Worm (Caenorhabditis elegans): ENCODE data around the gene chhy-1.

chhy-1 gene

DNA sequence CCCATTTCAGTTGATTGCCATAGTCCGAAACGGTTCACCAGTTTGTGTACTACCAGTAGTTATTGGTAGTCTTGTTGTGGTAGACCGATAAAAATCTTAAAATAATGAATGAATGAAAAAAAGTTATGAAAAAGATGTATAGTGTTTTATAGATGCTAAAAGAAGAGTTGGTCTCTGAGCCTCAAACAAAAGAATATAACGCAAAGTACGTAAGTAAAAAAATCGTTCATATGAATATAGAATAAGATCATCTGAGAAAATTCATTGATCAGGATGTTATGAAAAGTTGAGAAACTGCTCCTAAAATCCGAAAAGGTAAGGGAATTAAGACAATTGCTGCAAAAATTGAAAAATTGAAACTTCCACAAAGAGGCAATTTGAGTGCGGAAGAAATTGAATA, at the start of gene chhy-1:
TSS of gene chhy-1 (minus strand) at position 101 of the 400 bp plus-strand sequence.
- no peak for TF ChIP-seq unc-62 (GFP tag; optimal IDR thresholded peaks at IDR 0.05)

ce11 chrII:8664533-8664932, 47.1 kb upstream of the chhy-1 start, which contains the start of gene etc-1:
Gene etc-1, plus strand, starts transcription at chrII:8664833.
- no peak for TF ChIP-seq unc-62 (GFP tag; optimal IDR thresholded peaks at IDR 0.05)

- no peak for TF ChIP-seq unc-62 (GFP tag; optimal IDR thresholded peaks at IDR 0.05)
Measured at ce11 chrII:8661539-8661938, 44.1 kb upstream of the chhy-1 start, which contains the start of the genes piga-1 and eif-2Bepsilon. Gene piga-1, minus strand, starts transcription at chrII:8661712. Gene eif-2Bepsilon, plus strand, starts transcription at chrII:8661869.

- TF ChIP-seq unc-62 (GFP tag; optimal IDR thresholded peaks at IDR 0.05), result no peak
Measured at ce11 chrII:8658835-8659234, 41.4 kb upstream of the chhy-1 start, which contains the start of gene atg-10. Gene atg-10, plus strand, starts transcription at chrII:8659135.

DNA sequence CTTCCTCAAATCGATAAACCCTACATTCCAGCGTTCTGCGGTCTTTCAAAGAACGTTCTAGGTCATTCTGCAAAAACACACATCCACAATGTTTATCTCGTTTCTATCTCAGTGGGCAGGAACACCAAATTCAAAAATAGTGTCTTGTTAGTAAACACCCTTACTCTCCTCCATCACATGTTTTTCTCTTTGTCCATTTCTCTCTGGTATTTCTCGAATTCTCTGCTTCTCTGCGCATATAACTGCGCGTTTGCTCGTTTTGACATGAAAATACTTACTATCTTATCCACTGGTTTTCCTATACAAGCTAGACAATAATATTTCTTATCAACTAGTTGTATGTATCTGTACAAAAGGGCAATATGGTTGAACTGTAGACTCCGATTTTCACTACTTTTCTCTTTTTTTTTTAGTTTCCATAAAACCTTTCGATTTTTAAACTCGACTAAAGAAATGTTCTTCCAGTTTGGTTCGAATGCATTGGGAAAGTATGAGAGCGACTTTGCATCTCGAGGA, 33.3 kb upstream of the chhy-1 start, which contains the start of gene pyr-1:
TSS of gene pyr-1 (plus strand) at position 466 of the 516 bp plus-strand sequence.
- no peak for TF ChIP-seq unc-62 (GFP tag; optimal IDR thresholded peaks at IDR 0.05)

ce11 chrII:8648843-8649242, 31.4 kb upstream of the chhy-1 start:
- no peak for TF ChIP-seq unc-62 (GFP tag; optimal IDR thresholded peaks at IDR 0.05)

ce11 chrII:8646437-8646836, 29.0 kb upstream of the chhy-1 start:
- TF ChIP-seq unc-62 (GFP tag; optimal IDR thresholded peaks at IDR 0.05), result no peak

ce11 chrII:8643627-8644356, 26.4 kb upstream of the chhy-1 start:
- TF ChIP-seq unc-62 (GFP tag; optimal IDR thresholded peaks at IDR 0.05), result no peak

DNA sequence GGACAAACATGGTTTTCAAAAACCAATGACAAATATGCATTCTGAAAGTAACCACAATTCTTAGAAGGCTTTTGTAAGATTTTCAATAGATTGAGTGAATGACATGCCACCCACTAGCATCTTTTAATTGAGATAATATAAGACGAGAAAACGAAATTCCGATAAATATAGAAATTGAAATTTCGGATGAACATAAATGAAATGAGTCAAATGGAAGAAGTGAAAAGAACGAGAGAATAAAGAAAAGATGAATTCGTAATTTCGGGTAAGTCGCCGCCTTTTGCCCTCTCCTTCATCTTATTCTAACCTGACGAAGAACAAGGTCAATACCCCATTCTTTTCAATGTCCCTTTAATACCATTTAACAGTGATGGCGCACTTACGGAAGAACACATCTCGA, 25.0 kb upstream of the chhy-1 start:
- no peak for TF ChIP-seq unc-62 (GFP tag; optimal IDR thresholded peaks at IDR 0.05)

ce11 chrII:8641131-8641530, 23.7 kb upstream of the chhy-1 start, which contains the start of gene D2085.7:
Gene D2085.7, plus strand, starts transcription at chrII:8641381.
- no peak for TF ChIP-seq unc-62 (GFP tag; optimal IDR thresholded peaks at IDR 0.05)

- TF ChIP-seq unc-62 (GFP tag; optimal IDR thresholded peaks at IDR 0.05), result no peak
Measured at ce11 chrII:8640503-8640902, 23.1 kb upstream of the chhy-1 start.

DNA sequence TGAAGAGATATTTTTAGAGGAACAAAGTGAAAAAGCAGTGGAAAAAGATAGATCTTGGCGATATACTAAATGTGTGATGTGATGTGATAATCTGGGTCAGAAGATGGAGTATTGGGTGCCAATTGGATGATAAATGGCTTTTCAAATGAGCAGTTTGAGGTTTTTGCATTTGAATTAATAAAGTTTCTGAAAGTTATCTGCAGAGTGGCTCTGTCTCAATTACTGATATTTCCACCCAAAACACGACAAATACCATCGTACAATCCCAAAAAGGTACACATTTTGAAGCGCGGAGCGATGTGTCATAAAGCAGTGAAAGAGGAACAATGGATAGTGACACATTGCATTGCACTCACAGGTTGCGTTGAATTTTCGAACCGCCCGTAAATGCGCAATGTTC, 22.1 kb upstream of the chhy-1 start:
- TF ChIP-seq unc-62 (GFP tag; optimal IDR thresholded peaks at IDR 0.05), result no peak

DNA sequence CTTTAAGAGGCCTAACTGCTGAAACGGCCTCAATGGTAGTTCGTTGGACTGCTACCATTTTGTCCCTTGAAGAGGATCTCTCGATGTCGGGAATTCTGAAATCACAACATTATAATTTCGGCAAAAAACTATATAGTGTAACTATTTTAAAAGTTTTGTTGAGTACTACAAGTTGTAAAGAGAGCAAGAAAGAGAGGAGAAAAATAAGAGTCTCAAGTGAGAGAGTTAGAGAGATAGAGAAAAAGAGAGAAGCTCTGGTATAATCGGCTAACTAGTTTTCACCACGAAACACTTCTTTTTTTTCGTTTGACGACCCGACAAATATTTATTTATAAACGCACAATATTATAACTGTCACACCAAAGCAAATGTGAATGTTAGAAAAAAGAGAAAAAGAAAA, 20.2 kb upstream of the chhy-1 start, which contains the start of gene vab-9:
TSS of gene vab-9 (minus strand) at position 101 of the 400 bp plus-strand sequence.
- TF ChIP-seq unc-62 (GFP tag; optimal IDR thresholded peaks at IDR 0.05), result no peak

DNA sequence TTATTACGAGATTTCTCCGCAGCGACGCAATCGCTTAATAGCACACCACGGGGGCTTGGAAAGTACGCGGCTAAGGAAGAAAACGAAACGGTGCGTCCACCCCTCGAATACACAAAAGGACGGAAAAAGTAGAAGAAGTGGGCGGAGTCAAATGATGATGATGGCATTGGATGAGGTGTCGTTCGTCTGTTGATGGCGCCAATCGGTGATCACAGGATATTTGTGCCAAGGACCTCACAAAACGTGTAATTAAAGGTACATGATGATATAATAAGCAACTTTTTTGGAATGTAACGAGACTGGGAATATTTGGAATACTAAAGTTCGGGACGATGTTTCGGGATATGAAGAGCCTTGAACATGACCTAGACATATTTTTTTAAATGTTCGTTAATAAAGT, 17.0 kb upstream of the chhy-1 start, which contains the start of gene cutl-12:
TSS of gene cutl-12 (minus strand) at position 101 of the 400 bp plus-strand sequence.
- TF ChIP-seq unc-62 (GFP tag; optimal IDR thresholded peaks at IDR 0.05), result no peak

DNA sequence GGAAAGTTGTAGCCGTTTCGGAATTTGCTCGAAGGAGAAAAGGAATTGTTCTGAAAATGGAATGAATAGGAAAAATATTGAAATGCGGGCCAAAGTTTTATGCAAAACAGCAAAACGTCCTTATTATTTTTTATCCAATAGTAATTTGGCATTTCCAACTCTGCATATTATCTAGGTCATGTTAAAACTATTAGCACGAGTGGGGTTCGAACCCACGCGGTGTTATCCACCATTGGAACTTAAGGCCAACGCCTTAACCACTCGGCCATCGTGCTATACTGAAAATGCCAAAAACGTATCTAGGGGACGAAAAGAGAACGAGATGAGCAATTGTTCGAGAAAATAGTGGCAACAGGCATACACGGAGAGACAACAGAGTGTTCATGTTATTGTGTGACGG, 14.3 kb upstream of the chhy-1 start:
- no peak for TF ChIP-seq unc-62 (GFP tag; optimal IDR thresholded peaks at IDR 0.05)

DNA sequence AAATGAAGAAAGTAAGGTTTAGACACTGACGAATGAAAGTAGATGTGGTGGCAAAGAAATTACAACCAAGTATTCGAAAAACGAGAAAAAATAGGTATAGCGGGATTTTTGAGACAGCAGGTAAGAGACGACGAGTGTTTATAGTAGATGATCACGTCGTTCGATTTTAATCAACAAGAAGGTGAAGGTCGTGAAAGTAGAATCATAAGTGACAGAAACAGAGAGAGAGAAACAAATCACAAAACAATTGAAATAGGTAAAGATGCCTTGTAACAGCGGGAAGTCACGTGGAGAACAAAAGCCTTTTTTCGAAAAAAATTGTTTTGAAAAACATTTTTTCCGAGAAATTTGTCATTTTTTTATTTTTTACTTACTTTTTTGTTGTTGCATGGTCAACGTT, 12.7 kb upstream of the chhy-1 start, which contains the start of gene T22C8.6:
TSS of gene T22C8.6 (minus strand) at position 194 of the 400 bp plus-strand sequence.
- TF ChIP-seq unc-62 (GFP tag; optimal IDR thresholded peaks at IDR 0.05), result no peak

- no peak for TF ChIP-seq unc-62 (GFP tag; optimal IDR thresholded peaks at IDR 0.05)
Measured at ce11 chrII:8627907-8628306, 10.5 kb upstream of the chhy-1 start.

Measured in whole organism, dauer.